Worm (Caenorhabditis elegans) whole organism, L3 larva: ENCODE data around the gene T20D4.15.
"Not testable (repeated sequence)": the region's sequence is repeated elsewhere in the genome, so short reads cannot be mapped to it uniquely, and the experiment has no call there.

ENCODE experiments used
- ZK546.5 ChIP-seq: sonication (generic microtip); optimal IDR thresholded peaks from 2 replicates; lab custom pipeline; 2017; ENCODE audit warnings: missing biosample characterization, missing genetic modification characterization
- ceh-82 ChIP-seq: fragments of 150-350 bp; optimal IDR thresholded peaks from 2 replicates; lab custom pipeline; 2014; ENCODE audit warnings: missing biosample characterization, missing genetic modification characterization
- lin-15B ChIP-seq: fragments of 150-350 bp; optimal IDR thresholded peaks from 2 replicates; lab custom pipeline; 2014; ENCODE audit warnings: missing biosample characterization, missing genetic modification characterization
- unc-62 ChIP-seq: fragments of 150-350 bp; sonication (generic microtip); optimal IDR thresholded peaks from 4 replicates; lab custom pipeline; 2014; ENCODE audit warnings: missing biosample characterization, missing genetic modification reagents, missing genetic modification characterization
- ztf-11 ChIP-seq: fragments of 150-350 bp; optimal IDR thresholded peaks from 2 replicates; lab custom pipeline; 2014; ENCODE audit warnings: missing biosample characterization, missing genetic modification characterization

- TF ChIP-seq ZK546.5 (tag; lab: Kevin White, UChicago); ceh-82 (tag; lab: Kevin White, UChicago); lin-15B; ztf-11 (tag; lab: Kevin White, UChicago); unc-62 (GFP tag; lab: Kevin White, UChicago): not testable (repeated sequence)
Observed at ce11 chrV:3367773-3368172, 26.8 kb downstream of the T20D4.15 start, which contains the start of gene C04E12.2.
